Worm (Caenorhabditis elegans): ENCODE measurements around the gene Y54F10BM.6.

Y54F10BM.6 gene

DNA sequence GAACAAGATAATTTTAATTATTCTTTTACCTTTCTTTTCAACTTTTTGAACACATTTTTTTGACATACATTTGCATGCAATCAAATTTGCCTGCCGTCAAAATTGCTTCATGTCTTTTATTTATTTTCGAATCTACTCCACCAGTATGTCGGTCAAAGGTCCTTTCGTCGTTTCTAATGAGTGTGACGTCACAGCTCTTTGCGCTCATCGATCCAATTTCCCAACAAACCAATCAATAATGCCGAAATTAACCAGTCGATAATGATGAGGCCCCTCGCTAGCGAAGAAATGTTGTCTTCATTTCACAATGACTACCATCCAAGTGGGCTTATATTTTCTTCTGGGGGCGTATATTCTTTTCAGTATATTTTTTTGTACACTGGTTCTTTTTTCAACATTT lies at the start of gene Y54F10BM.6:
Gene Y54F10BM.6 (plus strand): TSS at position 301 of the 400 bp plus-strand sequence.
- TF ChIP-seq egrh-3 (GFP tag; IDR thresholded peaks at IDR 0.05) (no peak), F49E8.2 (tag; optimal IDR thresholded peaks at IDR 0.05; ENCODE audit: insufficient read depth) (no peak), D2030.7 (GFP tag; IDR thresholded peaks at IDR 0.05) (no peak), T26A5.8 (tag; optimal IDR thresholded peaks at IDR 0.05) (no peak), nfya-2 (GFP tag; IDR thresholded peaks at IDR 0.05) (no peak), cebp-1 (GFP tag; IDR thresholded peaks at IDR 0.05) (no peak), cebp-1 (tag; optimal IDR thresholded peaks at IDR 0.05) (no peak), nhr-120 (GFP tag; IDR thresholded peaks at IDR 0.05) (no peak), repo-1 (tag; optimal IDR thresholded peaks at IDR 0.05) (no peak), madf-8 (GFP tag; conservative IDR thresholded peaks at IDR 0.05) (no peak), tlf-1 (GFP tag; optimal IDR thresholded peaks at IDR 0.05) (no peak), sea-2 (GFP tag; IDR thresholded peaks at IDR 0.05) (no peak), tbx-9 (tag; optimal IDR thresholded peaks at IDR 0.05; ENCODE audit: borderline replicate concordance) (no peak), ceh-40 (GFP tag; IDR thresholded peaks at IDR 0.05) (no peak), nhr-90 (tag; optimal IDR thresholded peaks at IDR 0.05) (no peak), ztf-28 (GFP tag; IDR thresholded peaks at IDR 0.05) (no peak), aptf-3 (GFP tag; IDR thresholded peaks at IDR 0.05) (no peak)

DNA sequence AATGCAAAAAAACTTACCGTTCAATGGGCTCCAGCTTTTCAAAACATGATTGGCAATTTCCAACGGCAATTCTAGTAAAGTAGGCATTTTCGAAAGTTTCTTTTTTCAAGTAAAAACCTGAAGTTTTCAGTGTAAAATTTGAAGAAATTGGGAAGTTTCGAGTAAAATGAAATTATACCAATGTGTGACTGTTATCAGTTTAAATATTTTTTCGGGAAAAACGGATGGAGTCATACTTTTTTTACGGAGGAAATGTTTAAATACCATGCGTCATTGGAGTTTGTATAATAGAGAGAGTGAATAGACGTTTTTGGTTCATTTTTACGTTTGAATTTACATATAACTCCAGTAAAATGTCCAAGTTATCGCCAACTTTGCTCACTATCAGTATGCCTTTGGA lies 43.6 kb upstream of the Y54F10BM.6 start, which contains the start of gene fbxa-12:
Gene fbxa-12 (plus strand): TSS at position 301 of the 400 bp plus-strand sequence.
- TF ChIP-seq cebp-1 (GFP tag; IDR thresholded peaks at IDR 0.05): no peak
- TF ChIP-seq cebp-1 (tag; optimal IDR thresholded peaks at IDR 0.05): no peak
- no peak for TF ChIP-seq ets-4 (GFP tag; optimal IDR thresholded peaks at IDR 0.05)
- no peak for TF ChIP-seq F33H1.4 (GFP tag; IDR thresholded peaks at IDR 0.05)
- TF ChIP-seq ceh-91 (GFP tag; IDR thresholded peaks at IDR 0.05): no peak
- no peak for TF ChIP-seq unc-130 (GFP tag; optimal IDR thresholded peaks at IDR 0.05)
- no peak for TF ChIP-seq nhr-27 (tag; optimal IDR thresholded peaks at IDR 0.05)
- TF ChIP-seq bed-1 (GFP tag; IDR thresholded peaks at IDR 0.05): no peak
- no peak for TF ChIP-seq gei-17 (GFP tag; optimal IDR thresholded peaks at IDR 0.05)
- TF ChIP-seq somi-1 (GFP tag; optimal IDR thresholded peaks at IDR 0.05): no peak
- TF ChIP-seq T26A5.8 (tag; optimal IDR thresholded peaks at IDR 0.05): no peak

DNA sequence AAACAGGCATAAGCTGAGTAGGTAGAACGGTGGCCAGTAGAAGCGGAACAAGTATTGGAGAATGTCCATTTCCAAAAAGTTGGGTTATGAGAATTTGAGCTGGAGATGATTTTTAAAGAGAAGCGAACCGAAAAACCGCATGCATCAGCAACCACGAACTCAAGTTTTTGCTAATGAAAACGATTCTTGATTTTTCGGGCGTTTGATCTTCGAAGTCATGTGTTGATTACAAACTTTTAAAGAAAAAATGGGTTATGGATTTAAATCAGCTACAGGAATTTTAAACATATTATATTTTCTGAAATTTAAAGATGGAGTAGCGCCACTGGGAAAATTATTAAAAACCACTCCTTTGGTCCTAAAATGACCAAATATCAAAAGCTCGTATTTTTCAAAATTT lies 39.1 kb upstream of the Y54F10BM.6 start, which contains the start of gene srd-65:
Gene srd-65 (minus strand): TSS at position 101 of the 400 bp plus-strand sequence.
- TF ChIP-seq ceh-79 (tag; optimal IDR thresholded peaks at IDR 0.05): no peak
- no peak for TF ChIP-seq F22D6.2 (tag; optimal IDR thresholded peaks at IDR 0.05)
- TF ChIP-seq sea-2 (GFP tag; IDR thresholded peaks at IDR 0.05): no peak
- no peak for TF ChIP-seq hmg-20 (GFP tag; IDR thresholded peaks at IDR 0.05)
- TF ChIP-seq snpc-1.3 (tag; optimal IDR thresholded peaks at IDR 0.05; ENCODE audit: insufficient read depth): no peak
- no peak for TF ChIP-seq F37B4.10 (GFP tag; IDR thresholded peaks at IDR 0.05)

DNA sequence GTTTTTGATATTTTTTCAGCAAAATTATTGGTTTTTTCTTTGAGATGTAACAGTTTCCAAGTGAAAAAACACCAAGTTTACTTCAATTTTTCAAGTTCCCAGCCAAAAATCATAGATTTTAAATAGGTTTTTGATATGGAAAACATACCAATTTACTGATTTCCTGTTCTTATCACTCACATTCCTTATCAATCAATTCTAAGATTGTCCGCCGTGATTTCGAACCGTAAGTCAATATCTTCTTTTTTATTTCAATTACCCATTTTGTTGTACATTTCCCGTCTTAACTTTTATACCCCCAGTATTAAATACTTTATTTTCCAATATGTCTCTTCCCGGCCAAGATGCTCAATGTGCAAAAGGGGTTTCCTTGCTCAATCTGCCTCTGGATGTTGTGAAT lies 38.6 kb upstream of the Y54F10BM.6 start, which contains the start of gene fbxa-38:
Gene fbxa-38 (plus strand): TSS at position 195 of the 400 bp plus-strand sequence.
- TF ChIP-seq gei-17 (GFP tag; optimal IDR thresholded peaks at IDR 0.05): no peak
- TF ChIP-seq ama-1 (optimal IDR thresholded peaks at IDR 0.05): no peak
- no peak for TF ChIP-seq ama-1 (GFP tag; optimal IDR thresholded peaks at IDR 0.05)
- no peak for TF ChIP-seq ceh-91 (GFP tag; IDR thresholded peaks at IDR 0.05)
- TF ChIP-seq ceh-27 (GFP tag; optimal IDR thresholded peaks at IDR 0.05): no peak

DNA sequence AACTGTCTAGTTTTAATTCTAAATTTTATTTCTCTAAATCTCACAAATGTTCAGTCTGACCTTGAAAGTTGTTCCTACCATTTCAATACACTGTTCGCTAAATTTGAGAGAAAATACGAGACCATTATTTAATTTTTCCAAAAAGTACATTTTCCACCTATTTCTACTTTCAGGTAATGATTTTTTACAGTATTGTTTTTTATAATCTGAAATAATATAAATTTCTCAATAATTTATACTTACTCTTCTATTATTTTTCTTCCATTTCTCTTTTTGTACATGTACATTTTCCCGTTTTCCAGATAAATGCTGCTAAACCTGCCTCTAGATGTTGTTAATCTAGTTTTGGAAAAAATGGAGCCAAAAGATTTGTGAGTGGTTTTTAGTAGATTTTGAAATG lies 35.6 kb upstream of the Y54F10BM.6 start, which contains the start of gene fbxa-62:
Gene fbxa-62 (plus strand): TSS at position 301 of the 400 bp plus-strand sequence.
- TF ChIP-seq unc-130 (GFP tag; optimal IDR thresholded peaks at IDR 0.05) (no peak), efl-1 (GFP tag; optimal IDR thresholded peaks at IDR 0.05) (no peak), ztf-22 (GFP tag; optimal IDR thresholded peaks at IDR 0.05) (no peak), snpc-3.4 (tag; optimal IDR thresholded peaks at IDR 0.05) (no peak), B0261.1 (tag; optimal IDR thresholded peaks at IDR 0.05) (no peak), rec-8 (tag; optimal IDR thresholded peaks at IDR 0.05) (no peak), attf-6 (GFP tag; IDR thresholded peaks at IDR 0.05) (no peak), K11D2.4 (GFP tag; IDR thresholded peaks at IDR 0.05) (no peak), athp-1 (tag; optimal IDR thresholded peaks at IDR 0.05) (no peak), F10E7.11 (tag; optimal IDR thresholded peaks at IDR 0.05) (no peak), gei-17 (GFP tag; optimal IDR thresholded peaks at IDR 0.05) (no peak), ets-4 (GFP tag; optimal IDR thresholded peaks at IDR 0.05) (no peak), K12H6.12 (tag; optimal IDR thresholded peaks at IDR 0.05) (no peak), die-1 (tag; optimal IDR thresholded peaks at IDR 0.05) (no peak)
